Worm (Caenorhabditis elegans): ENCODE results near the gene C14C11.1.

DNA sequence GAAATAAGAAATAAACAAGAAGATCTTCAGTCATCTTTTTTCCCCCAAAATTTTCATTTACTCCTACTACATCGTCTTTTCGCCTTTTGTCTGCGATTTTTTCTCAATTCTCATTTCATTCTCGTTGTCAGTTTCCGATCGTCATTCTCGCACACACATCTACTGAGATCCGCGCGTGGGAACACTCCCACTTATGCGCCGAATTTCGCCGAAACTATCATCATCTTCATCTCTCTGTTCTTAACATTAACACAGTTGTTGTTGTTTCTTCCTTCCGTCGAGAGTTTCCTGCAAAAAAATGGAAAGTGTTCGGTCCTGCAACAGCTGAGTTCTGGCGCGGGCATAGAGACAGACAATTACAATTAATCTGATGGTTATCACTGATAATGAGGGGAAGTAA lies 34.2 kb downstream of the C14C11.1 start:
- no peak for TF ChIP-seq pqm-1 (tag; optimal IDR thresholded peaks at IDR 0.05)
- TF ChIP-seq C16A3.4 (tag; optimal IDR thresholded peaks at IDR 0.05), result peak; percentile 12
- no peak for TF ChIP-seq unc-86 (tag; optimal IDR thresholded peaks at IDR 0.05)
- no peak for TF ChIP-seq nhr-11 (tag; optimal IDR thresholded peaks at IDR 0.05)
- no peak for TF ChIP-seq ces-1 (GFP tag; optimal IDR thresholded peaks at IDR 0.05)
- TF ChIP-seq sptf-1 (tag; optimal IDR thresholded peaks at IDR 0.05), result no peak
- TF ChIP-seq lsy-2 (tag; optimal IDR thresholded peaks at IDR 0.05), result no peak
- TF ChIP-seq unc-130 (tag; optimal IDR thresholded peaks at IDR 0.05), result no peak
- no peak for TF ChIP-seq tbx-2 (tag; optimal IDR thresholded peaks at IDR 0.05)
- TF ChIP-seq ztf-11 (tag; optimal IDR thresholded peaks at IDR 0.05), result no peak
- TF ChIP-seq ceh-63 (GFP tag; optimal IDR thresholded peaks at IDR 0.05), result no peak
- no peak for TF ChIP-seq jun-1 (tag; optimal IDR thresholded peaks at IDR 0.05)
- no peak for TF ChIP-seq unc-62 (GFP tag; optimal IDR thresholded peaks at IDR 0.05)

Data from whole organism, L1 larva.